Worm (Caenorhabditis elegans): ENCODE measurements around the gene K08D8.2.

Gene K08D8.2

ce11 chrIV:12897146-12897545 is 5.7 kb upstream of the K08D8.2 start:
- TF ChIP-seq unc-62 (GFP tag; optimal IDR thresholded peaks at IDR 0.05 in 1 of 2) (peak in 1 of 2 experiments; percentile 74), unc-62 (tag; optimal IDR thresholded peaks at IDR 0.05) (no peak), daf-16 (GFP tag; optimal IDR thresholded peaks at IDR 0.05) (no peak), daf-16 (tag; optimal IDR thresholded peaks at IDR 0.05) (peak; percentile 17), nhr-11 (tag; optimal IDR thresholded peaks at IDR 0.05) (no peak), unc-39 (tag; optimal IDR thresholded peaks at IDR 0.05) (no peak), aha-1 (tag) (no peak), nhr-102 (tag; optimal IDR thresholded peaks at IDR 0.05) (no peak)

ce11 chrIV:12898823-12899222 is 4.0 kb upstream of the K08D8.2 start:
- TF ChIP-seq mdt-29 (GFP tag; IDR thresholded peaks at IDR 0.05), result no peak
- TF ChIP-seq nhr-28 (tag; optimal IDR thresholded peaks at IDR 0.05), result peak; percentile 59
- no peak for TF ChIP-seq lin-15B (tag; optimal IDR thresholded peaks at IDR 0.05)
- no peak for TF ChIP-seq spr-1 (tag; optimal IDR thresholded peaks at IDR 0.05)
- TF ChIP-seq madf-5 (GFP tag; IDR thresholded peaks at IDR 0.05), result no peak
- TF ChIP-seq daf-19 (GFP tag; conservative IDR thresholded peaks at IDR 0.05), result no peak
- no peak for TF ChIP-seq nhr-41 (GFP tag; IDR thresholded peaks at IDR 0.05)
- no peak for TF ChIP-seq ZK337.2 (GFP tag; IDR thresholded peaks at IDR 0.05)
- no peak for TF ChIP-seq hlh-11 (tag; optimal IDR thresholded peaks at IDR 0.05)
- TF ChIP-seq daf-16 (GFP tag; optimal IDR thresholded peaks at IDR 0.05), result no peak
- TF ChIP-seq daf-16 (tag; optimal IDR thresholded peaks at IDR 0.05), result peak; percentile 38
- no peak for TF ChIP-seq attf-4 (tag; optimal IDR thresholded peaks at IDR 0.05)
- no peak for TF ChIP-seq lim-7 (GFP tag; IDR thresholded peaks at IDR 0.05)

ce11 chrIV:12899392-12899791 is 3.5 kb upstream of the K08D8.2 start, which contains the start of gene K08D8.9:
Gene K08D8.9, plus strand, starts transcription at chrIV:12899692.
- TF ChIP-seq rbr-2 (tag; optimal IDR thresholded peaks at IDR 0.05) (no peak), nhr-237 (tag; optimal IDR thresholded peaks at IDR 0.05) (no peak), ceh-28 (tag; optimal IDR thresholded peaks at IDR 0.05) (no peak), nhr-11 (tag; optimal IDR thresholded peaks at IDR 0.05) (no peak), lin-13 (GFP tag; optimal IDR thresholded peaks at IDR 0.05) (no peak), mes-2 (tag; optimal IDR thresholded peaks at IDR 0.05; ENCODE audit: poor library complexity, severe bottlenecking) (no peak), F49E8.2 (tag; optimal IDR thresholded peaks at IDR 0.05; ENCODE audit: borderline replicate concordance) (no peak), dmd-6 (GFP tag; IDR thresholded peaks at IDR 0.05) (no peak), ceh-32 (tag; optimal IDR thresholded peaks at IDR 0.05; ENCODE audit: poor library complexity) (no peak), zip-2 (tag; optimal IDR thresholded peaks at IDR 0.05) (no peak)

ce11 chrIV:12900267-12900666 is 2.6 kb upstream of the K08D8.2 start, which contains the start of gene K08D8.10:
Gene K08D8.10, plus strand, starts transcription at chrIV:12900567.
- TF ChIP-seq F44E2.7 (GFP tag; IDR thresholded peaks at IDR 0.05), result no peak
- TF ChIP-seq dve-1 (tag; optimal IDR thresholded peaks at IDR 0.05; ENCODE audit: insufficient read depth), result no peak
- TF ChIP-seq saeg-2 (GFP tag; IDR thresholded peaks at IDR 0.05), result no peak
- no peak for TF ChIP-seq daf-16 (GFP tag; optimal IDR thresholded peaks at IDR 0.05)
- peak; percentile 9 for TF ChIP-seq daf-16 (tag; optimal IDR thresholded peaks at IDR 0.05)

- TF ChIP-seq ces-1 (GFP tag; optimal IDR thresholded peaks at IDR 0.05), result no peak
- no peak for TF ChIP-seq nhr-41 (GFP tag; IDR thresholded peaks at IDR 0.05)
- TF ChIP-seq nhr-28 (tag; optimal IDR thresholded peaks at IDR 0.05), result peak; percentile 67
- TF ChIP-seq R02D3.7 (tag; optimal IDR thresholded peaks at IDR 0.05), result no peak
- TF ChIP-seq nhr-48 (tag; optimal IDR thresholded peaks at IDR 0.05), result no peak
- no peak for TF ChIP-seq ama-1 (optimal IDR thresholded peaks at IDR 0.05)
- no peak for TF ChIP-seq ceh-62 (tag; optimal IDR thresholded peaks at IDR 0.05)
- no peak for TF ChIP-seq mxl-2 (GFP tag; conservative IDR thresholded peaks at IDR 0.05)
- TF ChIP-seq cey-2 (tag; optimal IDR thresholded peaks at IDR 0.05; ENCODE audit: borderline replicate concordance, insufficient read depth), result no peak
- no peak for TF ChIP-seq ctbp-1 (GFP tag; IDR thresholded peaks at IDR 0.05)
- no peak for TF ChIP-seq ceh-82 (tag; optimal IDR thresholded peaks at IDR 0.05)
- no peak for TF ChIP-seq tag-97 (GFP tag; IDR thresholded peaks at IDR 0.05)
- peak; percentile 19 for TF ChIP-seq hlh-30 (tag; optimal IDR thresholded peaks at IDR 0.05; ENCODE audit: insufficient read depth)
- TF ChIP-seq php-3 (GFP tag; IDR thresholded peaks at IDR 0.05), result no peak
- TF ChIP-seq hif-1 (tag; optimal IDR thresholded peaks at IDR 0.05), result no peak
- no peak for TF ChIP-seq lim-7 (GFP tag; IDR thresholded peaks at IDR 0.05)
- no peak for TF ChIP-seq lsy-2 (tag; optimal IDR thresholded peaks at IDR 0.05)
- no peak for TF ChIP-seq madf-9 (GFP tag; conservative IDR thresholded peaks at IDR 0.05)
Measured at ce11 chrIV:12901602-12902001, 1.3 kb upstream of the K08D8.2 start.
